Worm (Caenorhabditis elegans): ENCODE data around the gene T24H7.2.

T24H7.2 gene

ce11 chrII:6250782-6251461 is 3.8 kb downstream of the T24H7.2 start, which contains the start of gene phb-2:
phb-2 (plus strand) TSS chrII:6251411.
- TF ChIP-seq nhr-102 (tag; optimal IDR thresholded peaks at IDR 0.05), result peak; percentile 23
- TF ChIP-seq nhr-6 (tag; optimal IDR thresholded peaks at IDR 0.05), result peak; percentile 79
- TF ChIP-seq spr-3 (GFP tag; optimal IDR thresholded peaks at IDR 0.05), result no peak
- no peak for TF ChIP-seq F26F4.8 (GFP tag; conservative IDR thresholded peaks at IDR 0.05)
- TF ChIP-seq daf-19 (GFP tag; conservative IDR thresholded peaks at IDR 0.05), result 0 out of 2 replicates have a peak, but pooled peaks have one; percentile 18
- TF ChIP-seq nhr-25 (tag; optimal IDR thresholded peaks at IDR 0.05; ENCODE audit: borderline replicate concordance, insufficient read depth), result peak; percentile 54
- peak; percentile 55 for TF ChIP-seq unc-130 (GFP tag; optimal IDR thresholded peaks at IDR 0.05)
- no peak for TF ChIP-seq fos-1 (tag; optimal IDR thresholded peaks at IDR 0.05)
- TF ChIP-seq dmd-9 (GFP tag; IDR thresholded peaks at IDR 0.05), result no peak
- TF ChIP-seq F10B5.3 (tag; optimal IDR thresholded peaks at IDR 0.05), result no peak
- peak; percentile 53 for TF ChIP-seq hlh-11 (tag; optimal IDR thresholded peaks at IDR 0.05)
- peak in 1 of 2 experiments; percentile 45 for TF ChIP-seq hif-1 (tag; optimal IDR thresholded peaks at IDR 0.05)
- no peak for TF ChIP-seq aly-2 (tag; optimal IDR thresholded peaks at IDR 0.05)
- no peak for TF ChIP-seq spr-1 (tag; optimal IDR thresholded peaks at IDR 0.05)
- no peak for TF ChIP-seq attf-4 (tag; optimal IDR thresholded peaks at IDR 0.05)
- peak; percentile 52 for TF ChIP-seq nhr-77 (tag; optimal IDR thresholded peaks at IDR 0.05)
- peak; percentile 95 for TF ChIP-seq aha-1 (tag)
- TF ChIP-seq nhr-10 (tag; optimal IDR thresholded peaks at IDR 0.05), result no peak
- TF ChIP-seq ama-1 (optimal IDR thresholded peaks at IDR 0.05), result peak; percentile 60
- TF ChIP-seq ztf-11 (tag; optimal IDR thresholded peaks at IDR 0.05), result no peak
- TF ChIP-seq lin-38 (GFP tag; IDR thresholded peaks at IDR 0.05), result peak; percentile 73
- no peak for TF ChIP-seq zip-11 (GFP tag; IDR thresholded peaks at IDR 0.05)
- no peak for TF ChIP-seq fkh-10 (GFP tag; optimal IDR thresholded peaks at IDR 0.05)
- no peak for TF ChIP-seq ceh-82 (tag; optimal IDR thresholded peaks at IDR 0.05)
- peak in 1 of 2 experiments; percentile 0 for TF ChIP-seq mdl-1 (tag; optimal IDR thresholded peaks at IDR 0.05)
- TF ChIP-seq dpl-1 (GFP tag; optimal IDR thresholded peaks at IDR 0.05), result peak; percentile 94
- no peak for TF ChIP-seq lin-29 (GFP tag; IDR thresholded peaks at IDR 0.05)
- TF ChIP-seq pha-4 (GFP tag; IDR thresholded peaks at IDR 0.05), result peak; percentile 48; the same call in 1 of the 2 replicates
- TF ChIP-seq pha-4 (tag; optimal IDR thresholded peaks at IDR 0.05), result peak; percentile 80
- no peak for TF ChIP-seq zfp-3 (GFP tag; conservative IDR thresholded peaks at IDR 0.05)
- peak; percentile 81 for TF ChIP-seq hlh-30 (tag; optimal IDR thresholded peaks at IDR 0.05; ENCODE audit: insufficient read depth)
- TF ChIP-seq tra-1 (GFP tag; IDR thresholded peaks at IDR 0.05), result no peak
- no peak for TF ChIP-seq nhr-237 (tag; optimal IDR thresholded peaks at IDR 0.05)
- peak; percentile 40 for TF ChIP-seq duxl-1 (tag; optimal IDR thresholded peaks at IDR 0.05; ENCODE audit: poor library complexity)
- TF ChIP-seq lsy-2 (tag; optimal IDR thresholded peaks at IDR 0.05), result peak; percentile 27 to 89
- TF ChIP-seq snpc-1.2 (GFP tag; IDR thresholded peaks at IDR 0.05), result no peak
- peak; percentile 87 for TF ChIP-seq mes-2 (tag; optimal IDR thresholded peaks at IDR 0.05; ENCODE audit: poor library complexity, severe bottlenecking)
- TF ChIP-seq lin-13 (GFP tag; optimal IDR thresholded peaks at IDR 0.05), result peak; percentile 63
- TF ChIP-seq daf-16 (GFP tag; optimal IDR thresholded peaks at IDR 0.05), result no peak
- TF ChIP-seq daf-16 (tag; optimal IDR thresholded peaks at IDR 0.05), result peak; percentile 83
- no peak for TF ChIP-seq F37D6.2 (tag; optimal IDR thresholded peaks at IDR 0.05)
- no peak for TF ChIP-seq tag-97 (GFP tag; IDR thresholded peaks at IDR 0.05)
- no peak for TF ChIP-seq daf-8 (GFP tag; IDR thresholded peaks at IDR 0.05)
- 0 out of 2 replicates have a peak, but pooled peaks have one; percentile 34 for TF ChIP-seq php-3 (GFP tag; IDR thresholded peaks at IDR 0.05)
- TF ChIP-seq dmd-8 (GFP tag; IDR thresholded peaks at IDR 0.05), result no peak
- TF ChIP-seq saeg-2 (GFP tag; IDR thresholded peaks at IDR 0.05), result no peak
- TF ChIP-seq unc-62 (GFP tag; optimal IDR thresholded peaks at IDR 0.05 in 1 of 2), result no peak
- no peak for TF ChIP-seq unc-62 (tag; optimal IDR thresholded peaks at IDR 0.05)
- TF ChIP-seq T26A8.4 (GFP tag; IDR thresholded peaks at IDR 0.05), result peak; percentile 70
- TF ChIP-seq nhr-28 (tag; optimal IDR thresholded peaks at IDR 0.05), result peak; percentile 77
- TF ChIP-seq ZK546.5 (tag; optimal IDR thresholded peaks at IDR 0.05), result no peak
